Worm (Caenorhabditis elegans) whole organism, late embryonic: ENCODE measurements around the gene glr-6.

Experiments used
- hlh-15 ChIP-seq: sonication (generic microtip); optimal IDR thresholded peaks from 2 replicates; lab custom pipeline; 2016; ENCODE audit warnings: missing genetic modification characterization, missing compliant biosample characterization
- nhr-11 ChIP-seq: fragments of 150-350 bp; optimal IDR thresholded peaks from 2 replicates; lab custom pipeline; 2014; ENCODE audit warnings: missing biosample characterization, missing genetic modification characterization
- nhr-232 ChIP-seq: sonication (generic microtip); optimal IDR thresholded peaks from 2 replicates; lab custom pipeline; 2016; ENCODE audit warnings: missing genetic modification characterization, missing compliant biosample characterization
- pax-1 ChIP-seq: fragments of 150-350 bp; optimal IDR thresholded peaks from 2 replicates; lab custom pipeline; 2014; ENCODE audit warnings: missing biosample characterization, missing genetic modification characterization
- sox-2 ChIP-seq: fragments of 200-800 bp; sonication (Bioruptor generic); IDR thresholded peaks from 2 replicates; pipeline ENCODE4 v1.3.6; 2022; ENCODE audit warnings: missing genetic modification reagents, missing genetic modification characterization, missing compliant biosample characterization
- tbx-7 ChIP-seq: sonication (generic microtip); optimal IDR thresholded peaks from 2 replicates; lab custom pipeline; 2016; ENCODE audit warnings: missing genotype, missing genetic modification characterization, missing compliant biosample characterization
- unc-86 ChIP-seq: sonication (generic microtip); optimal IDR thresholded peaks from 2 replicates; lab custom pipeline; 2016; ENCODE audit warnings: missing genetic modification characterization, missing compliant biosample characterization
- ztf-16 ChIP-seq: sonication (generic microtip); optimal IDR thresholded peaks from 2 replicates; lab custom pipeline; 2017; ENCODE audit warnings: missing genetic modification characterization, missing compliant biosample characterization

- TF ChIP-seq sox-2 (GFP tag; lab: Robert Waterston, UW) (no peak), unc-86 (no peak), nhr-11 (tag; lab: Kevin White, UChicago) (no peak), nhr-232 (tag; lab: Kevin White, UChicago) (no peak), ztf-16 (tag; lab: Kevin White, UChicago) (no peak), hlh-15 (tag; lab: Kevin White, UChicago) (no peak), pax-1 (tag; lab: Kevin White, UChicago) (no peak), tbx-7 (no peak)
Measured at ce11 chrX:6877436-6877835, 36.9 kb upstream of the glr-6 start, which contains the start of gene col-173.
